Worm (Caenorhabditis elegans) whole organism, early embryonic: Measurements from ENCODE around the gene F26C11.4.

Experiments used
- ama-1 ChIP-seq: fragments of 150-350 bp; optimal IDR thresholded peaks from 2 replicates; lab custom pipeline; 2014
- ets-7 ChIP-seq: sonication (generic microtip); optimal IDR thresholded peaks from 2 replicates; lab custom pipeline; 2016; ENCODE audit warnings: missing genotype, missing genetic modification characterization, missing compliant biosample characterization
- flt-1 ChIP-seq: fragments of 200-800 bp; sonication (Bioruptor generic); IDR thresholded peaks from 2 replicates; pipeline ENCODE4 v1.3.6; 2022; ENCODE audit warnings: missing genetic modification characterization, missing compliant biosample characterization
- hmbx-1 ChIP-seq: sonication (generic microtip); optimal IDR thresholded peaks from 2 replicates; lab custom pipeline; 2016; ENCODE audit warnings: mild to moderate bottlenecking, missing genetic modification characterization, missing compliant biosample characterization
- hnd-1 ChIP-seq: sonication (generic microtip); optimal IDR thresholded peaks from 2 replicates; lab custom pipeline; 2016; ENCODE audit warnings: missing genetic modification characterization, missing compliant biosample characterization

DNA sequence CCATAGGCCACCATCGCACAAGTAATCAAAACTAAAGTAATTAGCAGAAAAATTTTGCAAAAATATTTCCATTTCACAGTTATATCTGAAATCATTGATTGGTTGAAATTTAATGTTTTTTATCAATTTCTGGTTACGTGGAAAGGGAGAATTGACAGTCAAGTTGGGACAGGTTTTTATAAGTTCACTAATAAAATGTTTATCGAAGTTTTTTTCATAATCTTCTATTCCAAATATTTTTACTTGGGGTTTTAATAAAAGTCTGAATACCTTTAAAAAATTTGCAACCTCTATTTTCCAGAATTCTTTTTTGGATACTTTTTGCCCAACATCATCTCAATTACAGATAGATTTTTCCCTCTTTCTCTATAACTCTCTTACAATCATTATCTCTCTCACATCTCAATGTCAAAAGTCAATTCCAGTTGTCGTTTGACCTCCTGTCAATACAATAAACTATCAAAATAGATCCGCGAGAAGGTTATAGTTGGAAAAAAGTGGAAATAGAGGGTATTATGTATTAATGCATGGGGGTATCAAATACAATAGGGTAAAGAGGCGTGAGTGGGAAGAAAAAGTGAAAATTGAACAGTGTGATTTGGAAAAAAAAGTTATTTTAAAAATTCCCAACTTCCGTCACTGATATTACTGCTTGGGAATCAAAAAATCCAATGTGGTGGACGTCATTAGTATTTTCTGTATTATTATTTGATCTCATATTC, 41.4 kb downstream of the F26C11.4 start, which contains the start of the genes chil-2 and ctsa-3.2:
- no peak for TF ChIP-seq ama-1 (lab: Kevin White, UChicago)
- TF ChIP-seq hnd-1 (tag; lab: Kevin White, UChicago) = no peak
- no peak for TF ChIP-seq hmbx-1 (tag; lab: Kevin White, UChicago)
- no peak for TF ChIP-seq ets-7
- TF ChIP-seq flt-1 (GFP tag; lab: Robert Waterston, UW) = no peak
